Fruit fly (Drosophila melanogaster) whole organism, embryonic: ENCODE data around the gene CG4896.

Source experiments
- Atf6 ChIP-seq: fragments of 200-800 bp; sonication (Bioruptor generic); IDR thresholded peaks from 2 replicates; pipeline ENCODE4 v1.3.6; 2022; ENCODE audit warnings: missing biosample characterization, missing genetic modification characterization
- Bteb2 ChIP-seq: fragments of 200-800 bp; sonication (Bioruptor generic); optimal IDR thresholded peaks from 2 replicates; lab custom pipeline; 2016; ENCODE audit warnings: missing biosample characterization, missing genetic modification characterization
- CG10543 ChIP-seq: fragments of 200-800 bp; sonication (Bioruptor generic); optimal IDR thresholded peaks from 3 replicates; lab custom pipeline; 2017; ENCODE audit warnings: missing biosample characterization, mild to moderate bottlenecking, missing genetic modification characterization, moderate library complexity
- CG1233 ChIP-seq: fragments of 200-800 bp; sonication (Bioruptor generic); optimal IDR thresholded peaks from 4 replicates; lab custom pipeline; 2018; ENCODE audit warnings: missing biosample characterization, mild to moderate bottlenecking, missing genetic modification characterization
- CG12744 ChIP-seq: fragments of 200-800 bp; sonication (Bioruptor generic); optimal IDR thresholded peaks from 2 replicates; lab custom pipeline; 2016; ENCODE audit warnings: missing biosample characterization, missing genetic modification characterization
- CG13296 ChIP-seq: fragments of 200-800 bp; sonication (Bioruptor generic); optimal IDR thresholded peaks from 3 replicates; lab custom pipeline; 2018; ENCODE audit warnings: missing biosample characterization, mild to moderate bottlenecking, missing genetic modification characterization
- CG15514 ChIP-seq: fragments of 200-800 bp; sonication (Bioruptor generic); optimal IDR thresholded peaks from 3 replicates; lab custom pipeline; 2017; ENCODE audit warnings: missing biosample characterization, missing genetic modification characterization, mild to moderate bottlenecking, moderate library complexity, missing genetic modification reagents
- CG17186 ChIP-seq: fragments of 200-800 bp; sonication (Bioruptor generic); optimal IDR thresholded peaks from 3 replicates; lab custom pipeline; 2017; ENCODE audit warnings: missing biosample characterization, missing genetic modification reagents, missing genetic modification characterization
- CG17361 ChIP-seq: fragments of 200-800 bp; sonication (Bioruptor generic); IDR thresholded peaks from 3 replicates; pipeline ENCODE4 v1.3.6; 2022; ENCODE audit warnings: missing biosample characterization, missing genetic modification characterization
- CG17568 ChIP-seq: fragments of 200-800 bp; sonication (Bioruptor generic); optimal IDR thresholded peaks from 2 replicates; lab custom pipeline; 2018; ENCODE audit warnings: missing biosample characterization, mild to moderate bottlenecking, missing genetic modification characterization, moderate library complexity
- CG17612 ChIP-seq: fragments of 200-800 bp; sonication (Bioruptor generic); IDR thresholded peaks from 2 replicates; pipeline ENCODE4 v1.3.6; 2022; ENCODE audit warnings: missing biosample characterization, missing genetic modification characterization
- CG17912 ChIP-seq: fragments of 200-800 bp; sonication (Bioruptor generic); optimal IDR thresholded peaks from 2 replicates; lab custom pipeline; 2018; ENCODE audit warnings: missing biosample characterization, mild to moderate bottlenecking, missing genetic modification characterization
- CG1792 ChIP-seq: fragments of 200-800 bp; sonication (Bioruptor generic); optimal IDR thresholded peaks from 2 replicates; lab custom pipeline; 2016; ENCODE audit warnings: missing biosample characterization, missing genetic modification characterization
- CG18011 ChIP-seq: fragments of 200-800 bp; sonication (Bioruptor generic); optimal IDR thresholded peaks from 2 replicates; lab custom pipeline; 2017; ENCODE audit warnings: missing biosample characterization, missing genetic modification characterization, mild to moderate bottlenecking, moderate library complexity, missing genotype
- CG32767 ChIP-seq: fragments of 200-800 bp; sonication (Bioruptor generic); IDR thresholded peaks from 2 replicates; pipeline ENCODE4 v1.3.6; 2022; ENCODE audit warnings: missing biosample characterization, missing genetic modification characterization
- CG32772 ChIP-seq: fragments of 200-800 bp; sonication (Bioruptor generic); IDR thresholded peaks from 2 replicates; pipeline ENCODE4 v1.3.6; 2022; ENCODE audit warnings: missing biosample characterization, missing genetic modification characterization
- CG5245 ChIP-seq: fragments of 200-800 bp; sonication (Bioruptor generic); optimal IDR thresholded peaks from 3 replicates; lab custom pipeline; 2016; ENCODE audit warnings: missing biosample characterization, missing genetic modification characterization
- CG6254 ChIP-seq: fragments of 200-800 bp; sonication (Bioruptor generic); optimal IDR thresholded peaks from 3 replicates; lab custom pipeline; 2017; ENCODE audit warnings: mild to moderate bottlenecking, missing biosample characterization, missing genetic modification reagents, missing genetic modification characterization
- CG6689 ChIP-seq: fragments of 200-800 bp; sonication (Bioruptor generic); IDR thresholded peaks from 2 replicates; pipeline ENCODE4 v1.3.6; 2022; ENCODE audit warnings: missing biosample characterization, missing genetic modification characterization
- CG6813 ChIP-seq: fragments of 200-800 bp; sonication (Bioruptor generic); optimal IDR thresholded peaks from 2 replicates; lab custom pipeline; 2017; ENCODE audit warnings: missing biosample characterization, missing genetic modification characterization, mild to moderate bottlenecking, moderate library complexity, missing genetic modification reagents
- CG8359 ChIP-seq: fragments of 200-800 bp; sonication (Bioruptor generic); optimal IDR thresholded peaks from 2 replicates; lab custom pipeline; 2017; ENCODE audit warnings: missing biosample characterization, mild to moderate bottlenecking, missing genetic modification characterization, borderline replicate concordance
- Deaf1 ChIP-seq: fragments of 200-800 bp; optimal IDR thresholded peaks from 3 replicates; lab custom pipeline; 2019; ENCODE audit warnings: missing biosample characterization, mild to moderate bottlenecking, missing genetic modification characterization, moderate library complexity
- Doc2 ChIP-seq: fragments of 200-800 bp; sonication (Bioruptor generic); IDR thresholded peaks from 2 replicates; pipeline ENCODE4 v1.3.6; 2022; ENCODE audit warnings: missing biosample characterization, missing genetic modification characterization
- Dref ChIP-seq: fragments of 200-800 bp; sonication (Bioruptor generic); IDR thresholded peaks from 2 replicates; pipeline ENCODE4 v1.3.6; 2022; ENCODE audit warnings: missing biosample characterization, missing genetic modification characterization
- Fer3 ChIP-seq: fragments of 200-800 bp; sonication (Bioruptor generic); optimal IDR thresholded peaks from 2 replicates; lab custom pipeline; 2018; ENCODE audit warnings: missing biosample characterization, mild to moderate bottlenecking, missing genetic modification characterization, moderate library complexity
- H2.0 ChIP-seq: fragments of 200-800 bp; sonication (Bioruptor generic); IDR thresholded peaks from 2 replicates; pipeline ENCODE4 v1.3.6; 2022; ENCODE audit warnings: missing biosample characterization, missing genetic modification characterization
- HLH4C ChIP-seq: fragments of 200-800 bp; sonication (Bioruptor generic); IDR thresholded peaks from 3 replicates; pipeline ENCODE4 v1.3.6; 2022; ENCODE audit warnings: missing biosample characterization, missing genetic modification characterization; ENCODE audit not compliant: partially characterized antibody
- HmgZ ChIP-seq: fragments of 200-800 bp; sonication (Bioruptor generic); optimal IDR thresholded peaks from 2 replicates; lab custom pipeline; 2018; ENCODE audit warnings: missing biosample characterization, mild to moderate bottlenecking, missing genetic modification characterization
- Hr3 ChIP-seq: fragments of 200-800 bp; sonication (Bioruptor generic); optimal IDR thresholded peaks from 3 replicates; lab custom pipeline; 2016; ENCODE audit warnings: missing biosample characterization, missing genetic modification characterization
- Hr39 ChIP-seq: fragments of >200 bp; optimal IDR thresholded peaks from 2 replicates; lab custom pipeline; 2017
- Kr ChIP-seq: fragments of 200-800 bp; sonication (Bioruptor generic); optimal IDR thresholded peaks from 2 replicates; lab custom pipeline; 2017; ENCODE audit warnings: missing biosample characterization, mild to moderate bottlenecking, missing genetic modification characterization
- Med ChIP-seq: fragments of 200-800 bp; sonication (Bioruptor generic); peaks from one replicate; lab custom pipeline; 2016; ENCODE audit warnings: missing biosample characterization, missing genetic modification characterization, mild to moderate bottlenecking, inconsistent platforms, moderate library complexity
- NK7.1 ChIP-seq: fragments of 200-800 bp; sonication (Bioruptor generic); optimal IDR thresholded peaks from 3 replicates; lab custom pipeline; 2016; ENCODE audit warnings: missing biosample characterization, missing genetic modification characterization
- Nf-YB ChIP-seq: fragments of 200-800 bp; sonication (Bioruptor generic); optimal IDR thresholded peaks from 3 replicates; lab custom pipeline; 2019; ENCODE audit warnings: missing biosample characterization, mild to moderate bottlenecking, missing genetic modification characterization, moderate library complexity
- Sin3A ChIP-seq: fragments of >200 bp; optimal IDR thresholded peaks from 2 replicates; lab custom pipeline; 2018
- TFAM ChIP-seq: fragments of 200-800 bp; sonication (Bioruptor generic); optimal IDR thresholded peaks from 2 replicates; lab custom pipeline; 2017; ENCODE audit warnings: missing biosample characterization, missing genetic modification characterization, inconsistent platforms
- Tbp ChIP-seq: fragments of >200 bp; optimal IDR thresholded peaks from 2 replicates; lab custom pipeline; 2018; ENCODE audit warnings: missing biosample characterization, missing genetic modification characterization
- Vsx1 ChIP-seq: fragments of 200-800 bp; sonication (Bioruptor generic); optimal IDR thresholded peaks from 2 replicates; lab custom pipeline; 2017; ENCODE audit warnings: missing biosample characterization, mild to moderate bottlenecking, missing genetic modification characterization, missing genetic modification reagents
- Xbp1 ChIP-seq: fragments of 200-800 bp; sonication (Bioruptor generic); optimal IDR thresholded peaks from 3 replicates; lab custom pipeline; 2016; ENCODE audit warnings: missing biosample characterization, mild to moderate bottlenecking, missing genetic modification characterization
- ab ChIP-seq: fragments of 200-800 bp; sonication (Bioruptor generic); optimal IDR thresholded peaks from 2 replicates; lab custom pipeline; 2016; ENCODE audit warnings: missing biosample characterization, missing genetic modification characterization
- ap ChIP-seq: fragments of 200-800 bp; sonication (Bioruptor generic); IDR thresholded peaks from 2 replicates; pipeline ENCODE4 v1.3.6; 2022; ENCODE audit warnings: missing biosample characterization, missing genetic modification characterization
- crp ChIP-seq, 2 experiments: fragments of 200-800 bp; sonication (Bioruptor generic); optimal IDR thresholded peaks; 2 replicates in 1 of 2; 3 replicates in 1 of 2; lab custom pipeline; 2017; ENCODE audit warnings: missing biosample characterization in 2 of 2, missing genetic modification characterization in 2 of 2, mild to moderate bottlenecking in 1 of 2, moderate library complexity in 1 of 2
- da ChIP-seq: fragments of 200-800 bp; sonication (Bioruptor generic); optimal IDR thresholded peaks from 2 replicates; lab custom pipeline; 2016; ENCODE audit warnings: missing biosample characterization, missing genetic modification characterization
- dmrt11E ChIP-seq: fragments of 200-800 bp; sonication (Bioruptor generic); optimal IDR thresholded peaks from 3 replicates; lab custom pipeline; 2018; ENCODE audit warnings: missing biosample characterization, mild to moderate bottlenecking, missing genetic modification characterization, moderate library complexity
- ftz-f1 ChIP-seq: fragments of 200-800 bp; sonication (Bioruptor generic); optimal IDR thresholded peaks from 2 replicates; lab custom pipeline; 2016; ENCODE audit warnings: missing biosample characterization, missing genetic modification characterization
- hb ChIP-seq: fragments of 200-800 bp; sonication (Bioruptor generic); IDR thresholded peaks from 3 replicates; pipeline ENCODE4 v1.3.6; 2022; ENCODE audit warnings: missing biosample characterization, missing genetic modification characterization; ENCODE audit not compliant: partially characterized antibody
- her ChIP-seq: fragments of 200-800 bp; sonication (Bioruptor generic); optimal IDR thresholded peaks from 2 replicates; lab custom pipeline; 2016; ENCODE audit warnings: missing biosample characterization, missing genetic modification characterization
- run ChIP-seq: fragments of 200-800 bp; sonication (Bioruptor generic); optimal IDR thresholded peaks from 3 replicates; lab custom pipeline; 2018; ENCODE audit warnings: missing biosample characterization, mild to moderate bottlenecking, missing genetic modification characterization
- tap ChIP-seq: fragments of 200-800 bp; optimal IDR thresholded peaks from 3 replicates; lab custom pipeline; 2019; ENCODE audit warnings: missing biosample characterization, mild to moderate bottlenecking, missing genetic modification characterization, moderate library complexity
- vfl ChIP-seq: fragments of 200-800 bp; sonication (Bioruptor generic); optimal IDR thresholded peaks from 2 replicates; lab custom pipeline; 2016; ENCODE audit warnings: missing biosample characterization, missing genetic modification characterization
- vnd ChIP-seq: fragments of 200-800 bp; sonication (Bioruptor generic); IDR thresholded peaks from 3 replicates; pipeline ENCODE4 v1.3.6; 2022; ENCODE audit warnings: missing biosample characterization, missing genetic modification characterization; ENCODE audit not compliant: partially characterized antibody
- z ChIP-seq: fragments of 200-800 bp; sonication (Bioruptor generic); IDR thresholded peaks from 3 replicates; pipeline ENCODE4 v1.3.6; 2022; ENCODE audit warnings: missing biosample characterization, missing genetic modification characterization

The CG4896 gene

DNA sequence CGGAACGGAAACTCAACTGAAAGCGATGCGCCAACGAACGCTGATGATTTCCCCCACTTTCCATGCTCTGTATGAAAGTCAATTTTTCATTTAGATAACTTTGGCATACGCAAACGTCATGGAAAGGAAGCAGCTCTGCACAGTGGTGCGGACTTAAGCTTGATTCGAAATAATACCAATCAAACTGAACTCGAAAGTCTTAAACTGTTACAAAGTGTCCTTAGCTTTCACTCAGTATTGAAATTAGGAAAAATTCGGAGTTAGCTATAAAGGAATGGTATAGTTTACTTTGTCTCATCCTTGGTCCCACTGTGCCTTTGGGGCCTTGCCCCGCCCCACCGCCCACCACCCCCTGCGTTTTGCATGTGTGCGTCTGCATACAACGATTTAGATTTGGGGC lies 29.9 kb downstream of the CG4896 start (continued):
- 0 out of 2 replicates have a peak, but pooled peaks have one; percentile 44 for TF ChIP-seq CG17612 (GFP tag; lab: Robert Waterston, UW)
- peak; percentile 59; the same call in 1 of the 2 replicates for TF ChIP-seq H2.0
- no peak for TF ChIP-seq CG18011 (GFP tag; lab: Kevin White, UChicago)
- no peak for TF ChIP-seq Sin3A (lab: Kevin White, UChicago)
- TF ChIP-seq CG32772, result peak; percentile 52
- TF ChIP-seq vfl, result peak; percentile 20
- no peak for TF ChIP-seq crp (GFP tag; optimal IDR thresholded peaks at IDR 0.05; lab: Kevin White, UChicago)
- TF ChIP-seq CG32767 (GFP tag; lab: Robert Waterston, UW), result peak; percentile 62
- no peak for TF ChIP-seq CG1233 (GFP tag; lab: Kevin White, UChicago)
- no peak for TF ChIP-seq CG6254 (GFP tag; lab: Kevin White, UChicago)
- no peak for TF ChIP-seq Kr
- TF ChIP-seq CG6689 (GFP tag; lab: Robert Waterston, UW), result peak; percentile 33
- peak; percentile 50 for TF ChIP-seq CG15514 (GFP tag; lab: Kevin White, UChicago)
- no peak for TF ChIP-seq CG17186 (GFP tag; lab: Kevin White, UChicago)
- TF ChIP-seq Nf-YB (GFP tag; lab: Kevin White, UChicago), result no peak
- no peak for TF ChIP-seq Vsx1 (GFP tag; lab: Kevin White, UChicago)
- TF ChIP-seq CG17361 (GFP tag; lab: Robert Waterston, UW), result 0 out of 3 replicates have a peak, but pooled peaks have one; percentile 19
- TF ChIP-seq CG1792 (GFP tag; lab: Kevin White, UChicago), result no peak
- TF ChIP-seq CG5245 (GFP tag; lab: Kevin White, UChicago), result no peak
- TF ChIP-seq CG13296 (GFP tag; lab: Kevin White, UChicago), result no peak
- TF ChIP-seq HmgZ (tag; lab: Kevin White, UChicago), result peak; percentile 29
- peak; percentile 28 for TF ChIP-seq tap (tag; lab: Kevin White, UChicago)
- TF ChIP-seq Hr39 (lab: Kevin White, UChicago), result no peak
- TF ChIP-seq Tbp, result no peak
- no peak for TF ChIP-seq Dref (GFP tag; lab: Robert Waterston, UW)
- TF ChIP-seq ap, result peak; percentile 32
- no peak for TF ChIP-seq dmrt11E (tag; lab: Kevin White, UChicago)
- TF ChIP-seq TFAM, result no peak
- peak; percentile 23; the same call in 1 of the 2 replicates for TF ChIP-seq Doc2
- no peak for TF ChIP-seq CG17912 (GFP tag; lab: Kevin White, UChicago)
- no peak for TF ChIP-seq z (GFP tag; lab: Robert Waterston, UW)
- TF ChIP-seq Xbp1 (GFP tag; lab: Kevin White, UChicago), result peak; percentile 67
- no peak for TF ChIP-seq CG6813 (GFP tag; lab: Kevin White, UChicago)
- peak; percentile 77 for TF ChIP-seq Atf6 (GFP tag; lab: Robert Waterston, UW)
- TF ChIP-seq run (tag; lab: Kevin White, UChicago), result no peak
- TF ChIP-seq Bteb2 (GFP tag; lab: Kevin White, UChicago), result no peak
- TF ChIP-seq CG10543, result no peak
- no peak for TF ChIP-seq CG17568
- no peak for TF ChIP-seq ftz-f1 (GFP tag; lab: Kevin White, UChicago)
- TF ChIP-seq CG12744 (GFP tag; lab: Kevin White, UChicago), result no peak
- no peak for TF ChIP-seq NK7.1 (GFP tag; lab: Kevin White, UChicago)
- TF ChIP-seq Med, result peak; percentile 82
- TF ChIP-seq CG8359 (GFP tag; lab: Kevin White, UChicago), result no peak
- peak; percentile 47 for TF ChIP-seq Fer3
- TF ChIP-seq da (GFP tag; lab: Kevin White, UChicago), result no peak
- TF ChIP-seq vnd (GFP tag; lab: Robert Waterston, UW), result no peak
- TF ChIP-seq Deaf1 (tag; lab: Kevin White, UChicago), result no peak
- TF ChIP-seq hb (GFP tag; lab: Robert Waterston, UW), result no peak
- TF ChIP-seq HLH4C, result no peak
- peak; percentile 18 for TF ChIP-seq Hr3 (GFP tag; lab: Kevin White, UChicago)
- TF ChIP-seq her, result peak; percentile 32
- no peak for TF ChIP-seq ab (GFP tag; lab: Kevin White, UChicago)
